Worm (Caenorhabditis elegans): ENCODE results near the gene slc-17.2.

Gene slc-17.2

ce11 chrIII:9353814-9354213 lies 36.1 kb downstream of the slc-17.2 start:
- peak; percentile 26 for TF ChIP-seq hlh-11 (tag; optimal IDR thresholded peaks at IDR 0.05)
- TF ChIP-seq set-16 (GFP tag; IDR thresholded peaks at IDR 0.05) = peak; percentile 53
- TF ChIP-seq mdt-29 (GFP tag; IDR thresholded peaks at IDR 0.05) = no peak
- no peak for TF ChIP-seq zip-11 (GFP tag; IDR thresholded peaks at IDR 0.05)
- TF ChIP-seq hlh-30 (tag; optimal IDR thresholded peaks at IDR 0.05; ENCODE audit: insufficient read depth) = peak; percentile 79

DNA sequence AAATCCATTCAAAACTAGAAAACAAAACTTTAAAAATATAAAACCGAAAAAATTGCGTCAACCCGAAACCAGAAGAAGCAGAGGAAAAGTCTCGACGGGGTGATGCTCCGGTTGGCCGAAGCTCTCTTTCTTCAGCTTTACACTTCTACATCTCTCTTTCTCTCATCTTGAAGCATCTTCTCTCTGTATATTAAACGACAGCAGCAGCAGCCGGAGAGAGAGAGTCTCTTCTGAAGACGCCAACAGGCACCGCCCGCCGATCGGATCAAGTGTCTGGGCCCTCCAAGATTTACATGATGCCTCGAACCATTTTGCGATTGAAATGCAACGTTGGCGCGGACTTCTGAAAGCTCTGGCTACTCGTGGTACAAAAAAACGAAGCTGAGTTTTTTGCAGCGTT lies 43.2 kb downstream of the slc-17.2 start:
- no peak for TF ChIP-seq nhr-48 (tag; optimal IDR thresholded peaks at IDR 0.05)
- TF ChIP-seq mxl-3 (GFP tag; optimal IDR thresholded peaks at IDR 0.05) = no peak
- TF ChIP-seq saeg-2 (GFP tag; IDR thresholded peaks at IDR 0.05) = no peak
- no peak for TF ChIP-seq unc-62 (GFP tag; optimal IDR thresholded peaks at IDR 0.05 in 1 of 2)
- no peak for TF ChIP-seq unc-62 (tag; optimal IDR thresholded peaks at IDR 0.05)
- TF ChIP-seq daf-16 (GFP tag; optimal IDR thresholded peaks at IDR 0.05) = no peak
- TF ChIP-seq daf-16 (tag; optimal IDR thresholded peaks at IDR 0.05) = no peak
- TF ChIP-seq lin-1 (GFP tag; IDR thresholded peaks at IDR 0.05) = no peak
- no peak for TF ChIP-seq spr-1 (tag; optimal IDR thresholded peaks at IDR 0.05)
- no peak for TF ChIP-seq lin-13 (GFP tag; optimal IDR thresholded peaks at IDR 0.05)
- no peak for TF ChIP-seq php-3 (GFP tag; IDR thresholded peaks at IDR 0.05)
- TF ChIP-seq hlh-11 (tag; optimal IDR thresholded peaks at IDR 0.05) = peak; percentile 35
- TF ChIP-seq aha-1 (tag) = peak; percentile 53
- no peak for TF ChIP-seq ctbp-1 (GFP tag; IDR thresholded peaks at IDR 0.05)
- TF ChIP-seq nhr-11 (tag; optimal IDR thresholded peaks at IDR 0.05) = no peak
- no peak for TF ChIP-seq F10B5.3 (tag; optimal IDR thresholded peaks at IDR 0.05)
- peak; percentile 17 for TF ChIP-seq mes-2 (tag; optimal IDR thresholded peaks at IDR 0.05; ENCODE audit: poor library complexity, severe bottlenecking)
- peak; percentile 34; the same call in 1 of the 2 replicates for TF ChIP-seq set-16 (GFP tag; IDR thresholded peaks at IDR 0.05)
- no peak for TF ChIP-seq fos-1 (tag; optimal IDR thresholded peaks at IDR 0.05)
- TF ChIP-seq dpl-1 (GFP tag; optimal IDR thresholded peaks at IDR 0.05) = no peak
- TF ChIP-seq lin-29 (GFP tag; IDR thresholded peaks at IDR 0.05) = no peak
- no peak for TF ChIP-seq nhr-237 (tag; optimal IDR thresholded peaks at IDR 0.05)

ce11 chrIII:9346114-9346513 lies 43.8 kb downstream of the slc-17.2 start:
- TF ChIP-seq hlh-11 (tag; optimal IDR thresholded peaks at IDR 0.05) (peak; percentile 16), unc-62 (GFP tag; optimal IDR thresholded peaks at IDR 0.05 in 1 of 2) (peak in 1 of 2 experiments; percentile 83), unc-62 (tag; optimal IDR thresholded peaks at IDR 0.05) (no peak), aly-2 (tag; optimal IDR thresholded peaks at IDR 0.05) (no peak), aha-1 (tag) (no peak)

- no peak for TF ChIP-seq spr-3 (GFP tag; optimal IDR thresholded peaks at IDR 0.05)
- no peak for TF ChIP-seq T26A8.4 (GFP tag; IDR thresholded peaks at IDR 0.05)
- no peak for TF ChIP-seq tag-97 (GFP tag; IDR thresholded peaks at IDR 0.05)
- TF ChIP-seq skn-1 (tag; optimal IDR thresholded peaks at IDR 0.05) = no peak
- no peak for TF ChIP-seq jun-1 (tag; optimal IDR thresholded peaks at IDR 0.05)
- no peak for TF ChIP-seq ces-1 (GFP tag; optimal IDR thresholded peaks at IDR 0.05)
- no peak for TF ChIP-seq lin-38 (GFP tag; IDR thresholded peaks at IDR 0.05)
- no peak for TF ChIP-seq unc-62 (GFP tag; optimal IDR thresholded peaks at IDR 0.05 in 1 of 2)
- TF ChIP-seq unc-62 (tag; optimal IDR thresholded peaks at IDR 0.05) = no peak
- no peak for TF ChIP-seq pqm-1 (tag; optimal IDR thresholded peaks at IDR 0.05)
- no peak for TF ChIP-seq lsy-2 (tag; optimal IDR thresholded peaks at IDR 0.05)
- no peak for TF ChIP-seq snpc-1.2 (GFP tag; IDR thresholded peaks at IDR 0.05)
- no peak for TF ChIP-seq madf-5 (GFP tag; IDR thresholded peaks at IDR 0.05)
- TF ChIP-seq egl-43 (GFP tag; IDR thresholded peaks at IDR 0.05) = no peak
- no peak for TF ChIP-seq nhr-28 (tag; optimal IDR thresholded peaks at IDR 0.05)
These were observed 45.6 kb downstream of the slc-17.2 start, which contains the start of gene emb-9 for ce11 chrIII:9344347-9344746. emb-9 (minus strand) TSS chrIII:9344447.

Data from whole organism, L4 larva.